Worm (Caenorhabditis elegans): ENCODE measurements around the gene cwn-2.
A peak's percentile ranks its signal among the peaks of the same experiment; 100 is the strongest.

ce11 chrIV:10059175-10059574 lies 8.4 kb upstream of the cwn-2 start:
- TF ChIP-seq pbrm-1 (GFP tag; IDR thresholded peaks at IDR 0.05) (no peak), Y67H2A.10 (GFP tag; conservative IDR thresholded peaks at IDR 0.05) (no peak), F33H1.4 (GFP tag; IDR thresholded peaks at IDR 0.05) (no peak), snpc-3.4 (tag; optimal IDR thresholded peaks at IDR 0.05) (no peak), T26A5.8 (tag; optimal IDR thresholded peaks at IDR 0.05) (no peak), ceh-27 (GFP tag; optimal IDR thresholded peaks at IDR 0.05) (no peak), ets-4 (GFP tag; optimal IDR thresholded peaks at IDR 0.05) (peak; percentile 40), lin-40 (tag; optimal IDR thresholded peaks at IDR 0.05) (no peak)
